Worm (Caenorhabditis elegans): ENCODE measurements around the gene F20C5.6.

Gene F20C5.6

DNA sequence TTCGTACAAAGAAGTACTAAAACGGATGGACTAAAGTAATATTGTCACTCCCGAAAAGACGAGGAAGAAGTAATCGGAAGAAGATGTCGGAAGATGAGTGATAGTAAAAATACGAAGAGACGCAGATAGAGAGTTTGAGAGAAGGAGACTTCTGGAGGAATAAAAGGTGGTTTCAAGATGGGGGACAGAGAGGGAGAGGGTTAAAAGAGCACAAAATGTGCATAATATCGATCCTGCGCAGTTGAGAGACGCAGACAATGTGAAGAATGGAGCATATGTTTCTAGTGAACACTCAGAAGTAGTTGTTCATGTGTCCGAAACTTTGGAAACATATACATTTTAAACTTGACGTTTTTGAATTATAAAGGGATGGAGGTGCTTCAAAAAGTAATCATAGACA, 10.5 kb downstream of the F20C5.6 start (continued):
- TF ChIP-seq lin-14 (GFP tag; optimal IDR thresholded peaks at IDR 0.05): peak; percentile 92
- TF ChIP-seq nhr-19 (GFP tag; conservative IDR thresholded peaks at IDR 0.05): no peak
- TF ChIP-seq dpl-1 (GFP tag; optimal IDR thresholded peaks at IDR 0.05): peak in 1 of 3 experiments; percentile 32

ce11 chrIV:8761896-8762295, 11.1 kb downstream of the F20C5.6 start, which contains the start of the genes F20C5.11 and klp-11:
TSS of gene F20C5.11 (minus strand) at chrIV:8761996.
TSS of gene klp-11 (minus strand) at chrIV:8762066.
- TF ChIP-seq unc-30 (tag; optimal IDR thresholded peaks at IDR 0.05): no peak

DNA sequence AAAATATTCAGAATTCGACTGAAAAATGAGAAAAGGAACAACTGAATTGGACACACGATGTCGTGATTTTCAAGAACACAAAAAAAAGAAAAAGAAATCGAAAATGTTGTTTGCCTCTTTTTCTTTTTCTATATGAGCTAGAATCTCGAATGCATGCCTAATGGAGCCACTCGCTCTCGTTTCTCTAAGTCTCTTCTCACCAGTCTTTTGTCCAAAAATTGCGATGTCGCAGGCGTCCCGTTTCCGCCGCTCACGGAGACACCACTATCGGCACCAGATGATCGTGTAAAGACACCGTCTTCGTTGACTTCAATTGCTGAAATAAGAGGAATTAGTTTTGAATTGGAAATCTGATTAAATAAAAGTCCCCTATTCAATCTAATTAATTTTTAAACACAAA, 14.4 kb downstream of the F20C5.6 start:
- TF ChIP-seq ceh-63 (GFP tag; optimal IDR thresholded peaks at IDR 0.05): no peak
- peak; percentile 84 for TF ChIP-seq lin-14 (GFP tag; optimal IDR thresholded peaks at IDR 0.05)
- no peak for TF ChIP-seq grh-1 (GFP tag; IDR thresholded peaks at IDR 0.05)
- no peak for TF ChIP-seq fos-1 (tag; optimal IDR thresholded peaks at IDR 0.05)
- TF ChIP-seq unc-98 (GFP tag; IDR thresholded peaks at IDR 0.05): no peak
- no peak for TF ChIP-seq zag-1 (tag; optimal IDR thresholded peaks at IDR 0.05)
- no peak for TF ChIP-seq lin-15B (tag; optimal IDR thresholded peaks at IDR 0.05)
- TF ChIP-seq unc-30 (tag; optimal IDR thresholded peaks at IDR 0.05): no peak
- peak; percentile 43 for TF ChIP-seq irx-1 (tag; optimal IDR thresholded peaks at IDR 0.05)
- no peak for TF ChIP-seq tbx-2 (tag; optimal IDR thresholded peaks at IDR 0.05)
- no peak for TF ChIP-seq jun-1 (tag; optimal IDR thresholded peaks at IDR 0.05)
- TF ChIP-seq fkh-4 (tag; optimal IDR thresholded peaks at IDR 0.05; ENCODE audit: borderline replicate concordance): no peak
- TF ChIP-seq nhr-47 (tag; optimal IDR thresholded peaks at IDR 0.05): peak; percentile 54
- TF ChIP-seq nhr-76 (tag; optimal IDR thresholded peaks at IDR 0.05): no peak
- TF ChIP-seq C16A3.4 (tag; optimal IDR thresholded peaks at IDR 0.05): no peak
- TF ChIP-seq snpc-4 (tag; optimal IDR thresholded peaks at IDR 0.05): no peak
- no peak for TF ChIP-seq efl-3 (GFP tag; optimal IDR thresholded peaks at IDR 0.05)
- TF ChIP-seq blmp-1 (tag; optimal IDR thresholded peaks at IDR 0.05): no peak
- no peak for TF ChIP-seq mab-9 (GFP tag; IDR thresholded peaks at IDR 0.05)
- TF ChIP-seq hlh-17 (GFP tag; optimal IDR thresholded peaks at IDR 0.05; ENCODE audit: borderline replicate concordance): no peak
- no peak for TF ChIP-seq hlh-4 (tag; optimal IDR thresholded peaks at IDR 0.05)
- no peak for TF ChIP-seq nhr-85 (tag)
- no peak for TF ChIP-seq ztf-11 (tag; optimal IDR thresholded peaks at IDR 0.05)
- TF ChIP-seq pag-3 (tag; optimal IDR thresholded peaks at IDR 0.05; ENCODE audit: borderline replicate concordance, insufficient read depth): no peak
- peak; percentile 42 for TF ChIP-seq swsn-7 (tag; optimal IDR thresholded peaks at IDR 0.05)
- TF ChIP-seq pqm-1 (tag; optimal IDR thresholded peaks at IDR 0.05): no peak
- no peak for TF ChIP-seq nhr-237 (tag; optimal IDR thresholded peaks at IDR 0.05)
- TF ChIP-seq lsy-2 (tag; optimal IDR thresholded peaks at IDR 0.05): peak; percentile 4 to 50
- TF ChIP-seq alr-1 (tag; optimal IDR thresholded peaks at IDR 0.05; ENCODE audit: borderline replicate concordance): no peak
- no peak for TF ChIP-seq ces-1 (GFP tag; optimal IDR thresholded peaks at IDR 0.05)
- no peak for TF ChIP-seq aha-1 (tag; optimal IDR thresholded peaks at IDR 0.05)
- TF ChIP-seq lin-13 (GFP tag; optimal IDR thresholded peaks at IDR 0.05): no peak
- TF ChIP-seq C34B4.2 (tag; optimal IDR thresholded peaks at IDR 0.05): no peak
- no peak for TF ChIP-seq mef-2 (tag; optimal IDR thresholded peaks at IDR 0.05)
- no peak for TF ChIP-seq nhr-84 (tag; optimal IDR thresholded peaks at IDR 0.05)
- TF ChIP-seq unc-130 (tag; optimal IDR thresholded peaks at IDR 0.05): no peak
- no peak for TF ChIP-seq elt-2 (tag; optimal IDR thresholded peaks at IDR 0.05)
- peak; percentile 4 for TF ChIP-seq xbp-1 (tag; optimal IDR thresholded peaks at IDR 0.05)
- TF ChIP-seq nhr-77 (tag; optimal IDR thresholded peaks at IDR 0.05): no peak
- no peak for TF ChIP-seq nhr-11 (tag; optimal IDR thresholded peaks at IDR 0.05)
- TF ChIP-seq C04F5.9 (tag; optimal IDR thresholded peaks at IDR 0.05): no peak
- TF ChIP-seq lin-39 (tag; optimal IDR thresholded peaks at IDR 0.05): no peak
- peak; percentile 47 for TF ChIP-seq unc-86 (tag; optimal IDR thresholded peaks at IDR 0.05)
- TF ChIP-seq nhr-28 (tag; optimal IDR thresholded peaks at IDR 0.05): no peak
- no peak for TF ChIP-seq hpl-2 (GFP tag; optimal IDR thresholded peaks at IDR 0.05)
- peak; percentile 31; the same call in 1 of the 2 replicates for TF ChIP-seq isw-1 (GFP tag; IDR thresholded peaks at IDR 0.05)
- no peak for TF ChIP-seq nhr-90 (tag; optimal IDR thresholded peaks at IDR 0.05; ENCODE audit: poor library complexity)
- peak; percentile 17 for TF ChIP-seq skn-1 (tag; optimal IDR thresholded peaks at IDR 0.05)
